Worm (Caenorhabditis elegans): ENCODE data around the gene H34I24.2.

ce11 chrIII:2866597-2866996 is 24.8 kb downstream of the H34I24.2 start:
- TF ChIP-seq ztf-22 (GFP tag; optimal IDR thresholded peaks at IDR 0.05) (no peak), F22D6.2 (tag; optimal IDR thresholded peaks at IDR 0.05) (no peak), unc-62 (GFP tag; optimal IDR thresholded peaks at IDR 0.05) (no peak), ceh-79 (tag; optimal IDR thresholded peaks at IDR 0.05) (no peak), ceh-58 (GFP tag; IDR thresholded peaks at IDR 0.05) (no peak), lin-35 (GFP tag; optimal IDR thresholded peaks at IDR 0.05) (no peak), ccch-3 (GFP tag; optimal IDR thresholded peaks at IDR 0.05) (no peak), Y95B8A.8 (GFP tag; IDR thresholded peaks at IDR 0.05) (no peak)
